Worm (Caenorhabditis elegans) whole organism, late embryonic: Measurements from ENCODE around the gene srx-77.

ENCODE experiments used
- ama-1 ChIP-seq: fragments of 150-350 bp; optimal IDR thresholded peaks from 2 replicates; lab custom pipeline; 2014
- che-1 ChIP-seq: sonication (generic microtip); optimal IDR thresholded peaks from 2 replicates; lab custom pipeline; 2016; ENCODE audit warnings: mild to moderate bottlenecking, missing genetic modification characterization, missing compliant biosample characterization
- dmd-4 ChIP-seq: sonication (generic microtip); optimal IDR thresholded peaks from 2 replicates; lab custom pipeline; 2016; ENCODE audit warnings: borderline replicate concordance, missing genetic modification characterization, missing compliant biosample characterization
- fkh-10 ChIP-seq: fragments of 150-350 bp; optimal IDR thresholded peaks from 2 replicates; lab custom pipeline; 2014; ENCODE audit warnings: missing biosample characterization, missing genetic modification reagents, missing genetic modification characterization
- hlh-13 ChIP-seq: fragments of 200-800 bp; sonication (Bioruptor generic); optimal IDR thresholded peaks from 2 replicates; lab custom pipeline; 2018; ENCODE audit warnings: mild to moderate bottlenecking, missing genetic modification characterization, missing compliant biosample characterization
- sdc-2 ChIP-seq: sonication (generic microtip); optimal IDR thresholded peaks from 2 replicates; lab custom pipeline; 2016; ENCODE audit warnings: missing genotype, missing genetic modification characterization, missing compliant biosample characterization
- unc-86 ChIP-seq: sonication (generic microtip); optimal IDR thresholded peaks from 2 replicates; lab custom pipeline; 2016; ENCODE audit warnings: missing genetic modification characterization, missing compliant biosample characterization

ce11 chrV:4655175-4655574 lies 13.4 kb downstream of the srx-77 start, which contains the start of gene F41F3.9:
- TF ChIP-seq dmd-4 (tag; lab: Kevin White, UChicago) (no peak), hlh-13 (GFP tag; lab: Kevin White, UChicago) (no peak), unc-86 (tag; lab: Kevin White, UChicago) (no peak), che-1 (tag; lab: Kevin White, UChicago) (no peak), sdc-2 (tag; lab: Kevin White, UChicago) (no peak), fkh-10 (GFP tag; lab: Kevin White, UChicago) (no peak), ama-1 (lab: Kevin White, UChicago) (no peak)
